Fruit fly (Drosophila melanogaster): ENCODE measurements around the gene Rab5.

Rab5 gene

DNA sequence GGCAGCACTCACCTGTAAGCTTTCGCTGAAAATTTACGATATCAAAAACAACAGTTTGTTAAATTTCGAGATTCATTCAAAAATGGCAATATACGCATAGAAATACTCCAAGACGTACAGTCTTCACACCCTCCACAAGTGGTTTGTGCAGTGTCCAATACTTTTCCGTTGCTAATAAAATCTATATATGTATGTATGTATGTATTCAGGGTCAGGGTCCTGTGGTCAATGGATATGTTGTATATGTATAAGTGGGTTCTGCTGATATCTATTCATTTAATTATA lies 11.3 kb upstream of the Rab5 start:
- TF ChIP-seq Sin3A (optimal IDR thresholded peaks at IDR 0.05), result no peak
- no peak for TF ChIP-seq insv (optimal IDR thresholded peaks at IDR 0.05)
- TF ChIP-seq psq (optimal IDR thresholded peaks at IDR 0.05), result no peak
- no peak for TF ChIP-seq h (optimal IDR thresholded peaks at IDR 0.05)
- TF ChIP-seq Myc (optimal IDR thresholded peaks at IDR 0.05), result no peak
- no peak for TF ChIP-seq ttk (optimal IDR thresholded peaks at IDR 0.05)

DNA sequence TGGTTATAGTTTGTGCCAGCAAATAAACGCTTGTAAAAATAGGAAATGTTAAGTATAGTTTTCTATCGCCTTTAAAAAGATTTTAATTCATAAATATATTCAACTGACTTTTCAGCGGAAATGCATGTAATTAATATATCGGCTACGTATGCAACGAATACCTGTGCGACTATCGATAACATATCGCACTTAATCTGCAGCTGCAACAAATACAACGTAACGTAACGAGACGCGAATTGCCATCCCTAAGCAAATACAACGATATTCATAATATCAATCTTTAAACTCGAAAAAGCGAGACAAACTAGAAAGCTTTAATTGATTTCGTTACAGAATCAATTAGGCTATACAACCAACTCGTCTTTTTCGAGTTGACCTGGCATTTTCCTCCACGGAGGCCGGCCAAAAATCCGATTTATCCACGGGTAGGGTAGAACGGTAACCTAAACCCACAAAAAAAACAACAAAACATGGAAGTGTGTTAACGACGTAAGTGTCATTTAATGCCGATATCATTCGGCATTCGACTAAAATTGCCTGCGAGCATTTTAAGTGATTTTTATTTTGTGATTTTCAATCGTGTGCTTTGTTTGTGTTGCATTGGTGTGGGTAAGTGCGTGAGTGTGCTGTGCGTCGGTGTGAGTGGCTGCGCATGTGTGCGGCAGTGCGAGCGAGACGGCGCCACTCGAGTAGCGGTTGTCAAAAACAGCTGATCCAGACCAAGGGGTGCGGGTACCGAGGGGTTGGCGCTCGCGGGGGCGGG lies 10.8 kb upstream of the Rab5 start, which contains the start of gene Atxn7:
TSS of gene Atxn7 (plus strand) at position 187 of the 763 bp plus-strand sequence.
- TF ChIP-seq insv (optimal IDR thresholded peaks at IDR 0.05) (no peak), Myc (optimal IDR thresholded peaks at IDR 0.05) (no peak), psq (optimal IDR thresholded peaks at IDR 0.05) (no peak), h (optimal IDR thresholded peaks at IDR 0.05) (no peak), Sin3A (optimal IDR thresholded peaks at IDR 0.05) (no peak), ttk (optimal IDR thresholded peaks at IDR 0.05) (no peak)

DNA sequence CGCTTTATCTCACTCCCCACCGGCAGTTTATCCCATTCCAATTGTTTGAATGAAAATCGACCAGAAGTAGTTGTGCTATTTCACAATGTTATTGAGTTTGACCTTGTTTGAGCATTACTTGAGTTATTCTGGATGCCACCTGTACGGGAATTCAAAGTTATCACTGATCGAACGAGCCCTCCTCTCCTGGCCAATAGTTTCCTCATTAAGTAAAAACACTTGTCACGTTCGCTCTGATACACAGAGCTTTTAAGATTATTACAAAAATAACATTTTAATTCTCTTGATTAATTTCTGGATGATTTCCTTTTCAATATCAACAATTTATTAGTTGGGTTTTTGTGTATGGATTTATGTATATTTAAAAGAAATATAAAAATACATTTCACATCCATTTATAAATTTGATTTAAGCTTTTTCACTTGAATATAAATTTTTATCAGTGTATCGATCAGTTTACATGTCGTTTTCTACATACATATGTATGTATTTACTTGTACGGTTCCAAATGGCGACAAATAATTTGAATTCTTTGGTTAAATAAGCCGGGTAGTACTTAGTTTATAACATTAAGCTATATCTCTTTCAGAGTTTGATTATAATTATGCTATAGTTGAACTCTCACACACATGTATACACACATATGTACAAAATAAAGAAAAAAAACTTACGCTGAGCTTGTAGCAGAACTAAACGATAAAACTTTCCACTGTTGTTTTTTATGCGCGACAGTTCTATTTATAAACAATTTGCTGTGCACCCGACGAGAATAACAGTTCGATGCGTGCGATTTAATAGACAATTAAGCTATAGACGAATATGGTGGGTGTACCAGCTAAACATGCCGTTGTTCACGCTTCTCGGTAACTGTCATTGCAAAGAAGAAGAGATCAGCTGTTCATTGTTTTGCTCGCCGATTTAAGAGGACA lies 9.0 kb upstream of the Rab5 start, which contains the start of the genes CG3609 and CG15390:
TSS of gene CG3609 (minus strand) at position 810 of the 929 bp plus-strand sequence.
TSS of gene CG15390 (plus strand) at position 896 of the 929 bp plus-strand sequence.
- TF ChIP-seq Sin3A (optimal IDR thresholded peaks at IDR 0.05) (no peak), Myc (optimal IDR thresholded peaks at IDR 0.05) (no peak), insv (optimal IDR thresholded peaks at IDR 0.05) (no peak), h (optimal IDR thresholded peaks at IDR 0.05) (no peak), psq (optimal IDR thresholded peaks at IDR 0.05) (no peak), ttk (optimal IDR thresholded peaks at IDR 0.05) (no peak)

DNA sequence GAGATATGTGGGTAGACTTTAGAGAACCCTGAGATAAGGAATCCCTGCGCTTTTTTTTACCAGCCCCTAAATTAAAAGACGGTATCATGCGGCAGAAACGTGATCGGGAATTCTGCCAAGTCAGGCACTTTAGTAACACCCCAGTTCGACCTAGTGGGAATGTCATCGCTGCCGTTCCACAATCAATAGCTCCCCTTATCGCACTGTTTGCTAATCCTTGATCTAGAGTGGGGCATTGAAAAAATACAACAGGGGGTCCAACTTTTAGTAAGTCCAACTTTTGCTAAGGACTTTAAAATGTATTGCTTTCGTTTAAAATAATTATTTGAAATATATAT lies 7.0 kb upstream of the Rab5 start:
- TF ChIP-seq h (optimal IDR thresholded peaks at IDR 0.05) (no peak), ttk (optimal IDR thresholded peaks at IDR 0.05) (no peak), Sin3A (optimal IDR thresholded peaks at IDR 0.05) (no peak), insv (optimal IDR thresholded peaks at IDR 0.05) (no peak), Myc (optimal IDR thresholded peaks at IDR 0.05) (no peak), psq (optimal IDR thresholded peaks at IDR 0.05) (no peak)

DNA sequence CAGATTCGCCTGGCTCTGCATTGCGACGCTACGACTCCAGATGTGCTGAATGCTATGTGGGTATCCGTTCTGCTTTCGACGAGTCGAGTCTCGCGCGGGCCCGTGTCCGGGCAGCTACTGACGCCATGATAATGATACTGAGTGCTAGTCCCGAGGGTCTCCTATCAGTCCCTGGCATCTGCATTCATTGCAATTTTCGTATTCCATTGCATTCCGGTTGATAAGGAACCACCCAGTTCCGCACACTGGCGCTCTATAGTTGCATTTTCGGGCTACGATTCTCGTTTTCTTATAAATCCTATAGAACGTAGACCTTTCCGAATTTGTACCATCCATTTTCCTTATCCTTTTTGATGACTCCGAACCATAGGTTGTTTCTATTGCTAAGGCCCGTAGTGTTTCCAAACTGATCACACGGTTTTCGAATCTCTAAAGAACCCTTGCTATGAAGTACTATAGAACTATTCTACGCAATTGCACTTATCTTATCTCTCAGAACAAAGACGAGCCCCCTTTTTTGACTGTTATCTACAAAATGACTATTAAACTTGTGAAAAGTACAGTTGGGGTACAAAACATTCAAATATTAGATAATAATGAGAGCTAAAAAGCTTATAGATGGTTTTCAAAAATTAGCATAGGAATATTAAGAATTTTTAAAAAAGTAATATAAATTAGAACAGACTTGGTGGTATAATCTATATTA lies 6.5 kb upstream of the Rab5 start, which contains the start of gene CG3597:
TSS of gene CG3597 (minus strand) at position 119 of the 706 bp plus-strand sequence.
- no peak for TF ChIP-seq h (optimal IDR thresholded peaks at IDR 0.05)
- no peak for TF ChIP-seq ttk (optimal IDR thresholded peaks at IDR 0.05)
- no peak for TF ChIP-seq insv (optimal IDR thresholded peaks at IDR 0.05)
- TF ChIP-seq Sin3A (optimal IDR thresholded peaks at IDR 0.05), result no peak
- no peak for TF ChIP-seq psq (optimal IDR thresholded peaks at IDR 0.05)
- TF ChIP-seq Myc (optimal IDR thresholded peaks at IDR 0.05), result no peak

DNA sequence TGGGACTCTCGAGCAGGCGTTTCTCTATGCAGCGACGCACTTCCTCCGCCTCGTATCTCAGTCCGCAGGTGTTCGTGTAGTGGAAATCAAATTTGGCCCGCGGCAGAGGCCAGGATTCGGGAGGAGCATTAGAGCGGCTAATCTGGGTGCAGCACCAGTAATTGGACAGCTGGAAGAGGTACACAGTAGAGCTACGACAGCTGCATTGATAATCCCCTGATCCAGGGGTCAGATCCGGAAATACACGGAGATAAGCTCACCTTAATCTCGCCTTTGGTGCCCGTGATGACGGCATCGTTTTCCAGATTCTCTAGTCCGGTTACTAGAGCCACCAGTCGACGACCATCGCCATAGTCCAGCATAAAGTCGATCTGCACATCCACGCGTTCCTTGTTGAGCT lies 5.3 kb upstream of the Rab5 start:
- TF ChIP-seq ttk (optimal IDR thresholded peaks at IDR 0.05) (no peak), insv (optimal IDR thresholded peaks at IDR 0.05) (no peak), Myc (optimal IDR thresholded peaks at IDR 0.05) (no peak)

DNA sequence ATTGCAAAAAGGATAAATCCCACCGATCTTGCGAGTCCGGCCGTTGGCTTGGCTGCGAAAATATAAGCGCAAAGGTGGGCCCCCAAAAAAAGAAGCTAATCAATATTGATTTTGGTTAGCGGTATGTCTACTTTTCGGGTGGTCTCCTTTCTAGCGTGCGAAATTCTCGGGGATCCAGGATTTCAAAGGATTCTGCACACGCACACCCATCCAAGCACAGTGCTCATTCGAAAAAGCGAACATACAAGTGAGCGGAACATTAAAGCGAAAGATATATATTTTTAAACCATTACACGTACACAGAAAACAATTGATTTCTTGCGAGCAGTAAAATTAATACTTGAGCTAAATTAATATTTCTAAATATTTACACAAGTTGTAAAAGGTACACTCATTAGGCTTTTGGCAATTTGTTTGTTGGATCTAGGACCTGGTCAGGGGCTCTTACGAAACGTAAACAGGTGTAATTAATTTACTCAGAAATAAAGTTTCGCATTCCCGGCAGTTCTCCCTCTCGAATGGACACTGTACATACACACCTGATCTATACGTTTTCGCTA lies 662 bp upstream of the Rab5 start:
- TF ChIP-seq insv (optimal IDR thresholded peaks at IDR 0.05), result no peak
- no peak for TF ChIP-seq Sin3A (optimal IDR thresholded peaks at IDR 0.05)

DNA sequence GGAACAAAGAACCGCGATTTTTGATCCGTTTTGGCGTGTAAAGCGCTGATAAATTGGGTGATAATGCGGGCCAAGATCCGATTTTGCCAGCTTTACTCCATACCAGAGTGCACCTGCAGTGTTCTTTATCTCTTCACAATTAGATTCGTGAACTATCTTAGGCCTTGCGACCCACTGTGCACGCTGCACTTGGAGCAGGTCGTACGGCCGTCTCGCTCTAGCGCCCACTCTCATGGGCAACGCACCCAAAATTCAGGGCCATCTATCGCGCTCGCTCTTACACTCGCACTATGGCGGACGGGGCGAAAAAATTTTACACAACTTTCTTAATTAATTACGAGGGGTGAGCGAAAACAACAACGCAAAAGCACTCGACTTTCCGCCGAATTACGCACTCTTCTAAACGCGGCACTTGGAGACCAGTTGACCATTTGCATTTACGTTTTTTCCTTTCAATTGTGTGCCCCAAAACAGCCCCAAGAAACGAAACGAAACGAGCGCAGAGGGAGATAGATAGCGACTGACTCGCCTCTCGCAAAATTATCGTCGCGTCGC lies 796 bp downstream of the Rab5 start:
- TF ChIP-seq ttk (optimal IDR thresholded peaks at IDR 0.05) (no peak), Myc (optimal IDR thresholded peaks at IDR 0.05) (no peak), insv (optimal IDR thresholded peaks at IDR 0.05) (no peak), Sin3A (optimal IDR thresholded peaks at IDR 0.05) (no peak), h (optimal IDR thresholded peaks at IDR 0.05) (no peak), psq (optimal IDR thresholded peaks at IDR 0.05) (no peak)

DNA sequence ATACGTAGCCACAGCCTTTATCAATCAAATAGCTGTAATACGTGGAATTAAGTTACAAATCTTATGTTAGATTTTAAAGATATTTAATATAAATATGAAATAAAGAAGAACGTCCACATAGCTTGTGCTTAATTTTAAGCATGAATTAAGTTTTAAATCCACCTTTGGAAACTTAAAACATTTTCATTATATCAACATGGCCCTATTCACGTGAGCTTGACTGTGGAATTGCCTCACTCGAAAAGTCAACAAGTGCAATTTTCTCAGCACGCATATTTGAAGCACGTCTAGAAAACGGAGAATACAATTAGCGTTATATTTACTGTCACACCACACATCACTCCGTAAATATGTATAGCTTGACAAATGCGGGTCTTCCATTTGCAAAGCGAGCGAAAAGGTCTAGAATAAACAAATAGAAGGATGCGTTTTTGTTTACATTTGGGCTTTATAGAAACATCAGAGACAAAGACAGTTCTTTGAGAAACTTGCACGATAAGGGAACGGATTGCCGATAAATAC lies 1.4 kb downstream of the Rab5 start:
- TF ChIP-seq insv (optimal IDR thresholded peaks at IDR 0.05), result no peak
- TF ChIP-seq h (optimal IDR thresholded peaks at IDR 0.05), result no peak
- no peak for TF ChIP-seq Myc (optimal IDR thresholded peaks at IDR 0.05)
- TF ChIP-seq Sin3A (optimal IDR thresholded peaks at IDR 0.05), result no peak
- no peak for TF ChIP-seq ttk (optimal IDR thresholded peaks at IDR 0.05)
- no peak for TF ChIP-seq psq (optimal IDR thresholded peaks at IDR 0.05)

DNA sequence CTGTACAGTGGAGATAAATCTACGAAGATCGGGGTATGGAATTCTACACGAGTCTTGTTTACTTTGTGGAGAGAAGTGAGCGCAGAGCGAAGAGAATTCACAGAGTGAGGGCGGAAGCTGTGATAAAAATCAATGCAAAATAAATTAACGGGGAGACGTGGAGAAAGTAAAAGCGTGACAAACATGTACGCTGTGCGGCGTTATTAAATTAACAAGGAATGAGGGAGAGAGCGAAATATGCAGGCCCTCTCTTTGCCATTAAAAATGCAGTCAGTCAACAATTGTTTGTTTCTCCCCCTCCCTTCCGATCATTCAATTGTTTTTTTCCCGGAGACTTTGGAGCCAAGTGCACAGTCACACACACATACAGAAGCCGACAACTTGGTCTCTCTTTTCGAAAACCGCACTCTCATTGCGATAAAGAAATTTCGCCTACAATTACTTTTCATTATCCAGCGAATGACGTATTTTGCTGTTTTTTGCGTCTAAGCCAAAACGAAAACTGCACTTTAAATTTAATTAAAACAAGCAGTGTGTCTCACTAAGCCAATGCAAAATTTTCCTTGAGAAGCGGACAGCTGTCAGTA lies 2.2 kb downstream of the Rab5 start:
- no peak for TF ChIP-seq Myc (optimal IDR thresholded peaks at IDR 0.05)
